Worm (Caenorhabditis elegans) whole organism, L3 larva: ENCODE results near the gene abhd-12.

Experiments used
- R02D3.7 ChIP-seq: fragments of 150-350 bp; optimal IDR thresholded peaks from 2 replicates; lab custom pipeline; 2014; ENCODE audit warnings: missing biosample characterization, missing genetic modification characterization
- aly-2 ChIP-seq: fragments of 150-350 bp; optimal IDR thresholded peaks from 2 replicates; lab custom pipeline; 2014; ENCODE audit warnings: missing biosample characterization, missing genetic modification characterization
- ama-1 ChIP-seq: fragments of 150-350 bp; optimal IDR thresholded peaks from 2 replicates; lab custom pipeline; 2018
- ceh-16 ChIP-seq: sonication (generic microtip); optimal IDR thresholded peaks from 2 replicates; lab custom pipeline; 2017; ENCODE audit warnings: missing biosample characterization, missing genetic modification characterization
- ceh-28 ChIP-seq: fragments of 150-350 bp; optimal IDR thresholded peaks from 2 replicates; lab custom pipeline; 2014; ENCODE audit warnings: missing biosample characterization, missing genetic modification reagents, missing genetic modification characterization
- ceh-9 ChIP-seq: sonication (generic microtip); optimal IDR thresholded peaks from 2 replicates; lab custom pipeline; 2018; ENCODE audit warnings: missing biosample characterization, missing genetic modification characterization
- daf-12 ChIP-seq: fragments of 150-350 bp; optimal IDR thresholded peaks from 2 replicates; lab custom pipeline; 2014; ENCODE audit warnings: missing biosample characterization, missing genetic modification reagents, missing genetic modification characterization
- egl-27 ChIP-seq: sonication (generic microtip); optimal IDR thresholded peaks from 4 replicates; lab custom pipeline; 2017; ENCODE audit warnings: missing biosample characterization, missing genetic modification reagents, missing genetic modification characterization
- egl-5 ChIP-seq: fragments of 150-350 bp; optimal IDR thresholded peaks from 2 replicates; lab custom pipeline; 2017; ENCODE audit warnings: missing biosample characterization, missing genetic modification reagents, missing genetic modification characterization, inconsistent platforms
- elt-1 ChIP-seq: fragments of 150-350 bp; optimal IDR thresholded peaks from 2 replicates; lab custom pipeline; 2014; ENCODE audit warnings: missing biosample characterization, missing genetic modification characterization
- elt-2 ChIP-seq: sonication (generic microtip); optimal IDR thresholded peaks from 2 replicates; lab custom pipeline; 2016; ENCODE audit warnings: missing genetic modification reagents, mild to moderate bottlenecking, missing genetic modification characterization, missing compliant biosample characterization
- elt-3 ChIP-seq, 3 experiments: fragments of 150-350 bp in 1 of 3; sonication (generic microtip) in 2 of 3; optimal IDR thresholded peaks; 2 replicates in 2 of 3; 4 replicates in 1 of 3; lab custom pipeline; 2014 to 2017; ENCODE audit warnings: missing biosample characterization in 3 of 3, missing genetic modification characterization in 3 of 3
- eor-1 ChIP-seq, 2 experiments: fragments of 150-350 bp; optimal IDR thresholded peaks; 2 replicates each; lab custom pipeline; 2014 to 2018; ENCODE audit warnings: missing biosample characterization in 2 of 2, missing genetic modification characterization in 2 of 2
- fkh-2 ChIP-seq: fragments of 150-350 bp; optimal IDR thresholded peaks from 2 replicates; lab custom pipeline; 2014; ENCODE audit warnings: missing biosample characterization, missing genetic modification reagents, missing genetic modification characterization
- fos-1 ChIP-seq: fragments of 150-350 bp; optimal IDR thresholded peaks from 2 replicates; lab custom pipeline; 2014; ENCODE audit warnings: missing biosample characterization, missing genetic modification characterization
- hmg-11 ChIP-seq: sonication (generic microtip); optimal IDR thresholded peaks from 2 replicates; lab custom pipeline; 2016; ENCODE audit warnings: missing genetic modification characterization, missing compliant biosample characterization
- jun-1 ChIP-seq: fragments of 150-350 bp; optimal IDR thresholded peaks from 2 replicates; lab custom pipeline; 2014; ENCODE audit warnings: missing biosample characterization, missing genetic modification reagents, missing genetic modification characterization
- lin-15B ChIP-seq: fragments of 150-350 bp; optimal IDR thresholded peaks from 2 replicates; lab custom pipeline; 2014; ENCODE audit warnings: missing biosample characterization, missing genetic modification characterization
- lin-39 ChIP-seq: fragments of 150-350 bp; optimal IDR thresholded peaks from 2 replicates; lab custom pipeline; 2018; ENCODE audit warnings: missing biosample characterization, missing genetic modification reagents, missing genetic modification characterization
- lsy-12 ChIP-seq: sonication (generic microtip); optimal IDR thresholded peaks from 2 replicates; lab custom pipeline; 2016; ENCODE audit warnings: mild to moderate bottlenecking, missing genetic modification characterization, missing compliant biosample characterization
- mdl-1 ChIP-seq: fragments of 150-350 bp; optimal IDR thresholded peaks from 2 replicates; lab custom pipeline; 2014; ENCODE audit warnings: missing biosample characterization, missing genetic modification characterization
- mml-1 ChIP-seq: fragments of 150-350 bp; sonication (generic microtip); optimal IDR thresholded peaks from 3 replicates; lab custom pipeline; 2014; ENCODE audit warnings: missing biosample characterization, missing genetic modification characterization
- nfya-1 ChIP-seq: sonication (generic microtip); optimal IDR thresholded peaks from 2 replicates; lab custom pipeline; 2017; ENCODE audit warnings: missing genetic modification characterization, mild to moderate bottlenecking, missing compliant biosample characterization, antibody characterized with exemption, moderate library complexity; ENCODE audit not compliant: insufficient read depth
- nhr-23 ChIP-seq: fragments of 150-350 bp; optimal IDR thresholded peaks from 2 replicates; lab custom pipeline; 2014; ENCODE audit warnings: missing biosample characterization, missing genetic modification reagents, missing genetic modification characterization
- nhr-25 ChIP-seq: sonication (generic microtip); optimal IDR thresholded peaks from 2 replicates; lab custom pipeline; 2017; ENCODE audit warnings: missing biosample characterization, missing genetic modification characterization
- nhr-28 ChIP-seq: fragments of 150-350 bp; optimal IDR thresholded peaks from 2 replicates; lab custom pipeline; 2014; ENCODE audit warnings: missing biosample characterization, missing genetic modification characterization
- nhr-76 ChIP-seq: fragments of 150-350 bp; sonication (generic microtip); optimal IDR thresholded peaks from 5 replicates; lab custom pipeline; 2014; ENCODE audit warnings: missing biosample characterization, missing genetic modification characterization
- pha-4 ChIP-seq: fragments of 150-350 bp; optimal IDR thresholded peaks from 2 replicates; lab custom pipeline; 2014; ENCODE audit warnings: missing biosample characterization, missing genetic modification reagents, missing genetic modification characterization
- pqm-1 ChIP-seq: fragments of 150-350 bp; optimal IDR thresholded peaks from 2 replicates; lab custom pipeline; 2017; ENCODE audit warnings: missing biosample characterization, missing genetic modification characterization, inconsistent platforms
- sea-2 ChIP-seq: fragments of 150-350 bp; sonication (generic microtip); optimal IDR thresholded peaks from 4 replicates; lab custom pipeline; 2014; ENCODE audit warnings: missing biosample characterization, missing genetic modification reagents, missing genetic modification characterization
- skn-1 ChIP-seq: fragments of 150-350 bp; optimal IDR thresholded peaks from 2 replicates; lab custom pipeline; 2014; ENCODE audit warnings: missing biosample characterization, missing genetic modification characterization
- snpc-4 ChIP-seq: fragments of 150-350 bp; optimal IDR thresholded peaks from 2 replicates; lab custom pipeline; 2014; ENCODE audit warnings: missing biosample characterization, missing genetic modification characterization
- tbx-2 ChIP-seq: sonication (generic microtip); optimal IDR thresholded peaks from 2 replicates; lab custom pipeline; 2016; ENCODE audit warnings: mild to moderate bottlenecking, missing genetic modification characterization, missing compliant biosample characterization
- unc-39 ChIP-seq: sonication (generic microtip); optimal IDR thresholded peaks from 4 replicates; lab custom pipeline; 2017; ENCODE audit warnings: missing biosample characterization, missing genetic modification characterization
- ztf-11 ChIP-seq: fragments of 150-350 bp; optimal IDR thresholded peaks from 2 replicates; lab custom pipeline; 2014; ENCODE audit warnings: missing biosample characterization, missing genetic modification characterization
- ztf-4 ChIP-seq: fragments of 150-350 bp; optimal IDR thresholded peaks from 2 replicates; lab custom pipeline; 2014; ENCODE audit warnings: missing biosample characterization, missing genetic modification characterization

The abhd-12 gene

DNA sequence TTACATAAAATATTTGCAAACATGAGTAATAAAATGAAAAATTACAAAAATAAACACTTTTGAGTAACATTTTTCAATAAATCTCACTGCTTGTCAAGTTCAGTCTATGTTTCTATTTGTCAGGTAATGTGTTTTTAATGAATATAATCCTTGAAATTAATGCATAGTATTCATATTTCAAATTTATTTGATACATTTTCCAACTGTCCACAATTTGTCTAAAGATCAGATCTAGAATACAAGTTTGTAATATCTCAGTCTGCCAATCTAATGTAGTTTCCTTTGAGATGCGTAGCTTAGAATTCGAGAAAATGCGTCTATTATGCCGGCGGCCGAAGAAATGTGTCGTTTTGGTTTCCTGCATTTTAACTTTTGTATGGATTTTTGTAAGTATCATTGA is 40.1 kb upstream of the abhd-12 start, which contains the start of gene Y97E10B.1:
TSS of gene Y97E10B.1 (plus strand) at position 301 of the 400 bp plus-strand sequence.
- TF ChIP-seq jun-1 (tag; lab: Kevin White, UChicago) (no peak), pha-4 (tag; lab: Kevin White, UChicago) (no peak), ztf-11 (tag; lab: Kevin White, UChicago) (no peak), ceh-9 (tag; lab: Kevin White, UChicago) (no peak), elt-3 (tag; optimal IDR thresholded peaks at IDR 0.05; lab: Kevin White, UChicago) (no peak)

- TF ChIP-seq sea-2 (GFP tag; lab: Kevin White, UChicago): no peak
- no peak for TF ChIP-seq R02D3.7
- no peak for TF ChIP-seq daf-12 (tag; lab: Kevin White, UChicago)
- no peak for TF ChIP-seq lin-39 (tag; lab: Kevin White, UChicago)
- TF ChIP-seq snpc-4 (tag; lab: Kevin White, UChicago): no peak
- TF ChIP-seq egl-5 (tag; lab: Kevin White, UChicago): no peak
- TF ChIP-seq skn-1: no peak
- no peak for TF ChIP-seq ztf-4
- TF ChIP-seq lsy-12: no peak
- TF ChIP-seq fkh-2: no peak
- no peak for TF ChIP-seq nhr-28 (tag; lab: Kevin White, UChicago)
- TF ChIP-seq elt-2 (tag; lab: Kevin White, UChicago): no peak
- no peak for TF ChIP-seq ztf-11 (tag; lab: Kevin White, UChicago)
Observed at ce11 chrV:7946229-7946628, 37.5 kb upstream of the abhd-12 start.

DNA sequence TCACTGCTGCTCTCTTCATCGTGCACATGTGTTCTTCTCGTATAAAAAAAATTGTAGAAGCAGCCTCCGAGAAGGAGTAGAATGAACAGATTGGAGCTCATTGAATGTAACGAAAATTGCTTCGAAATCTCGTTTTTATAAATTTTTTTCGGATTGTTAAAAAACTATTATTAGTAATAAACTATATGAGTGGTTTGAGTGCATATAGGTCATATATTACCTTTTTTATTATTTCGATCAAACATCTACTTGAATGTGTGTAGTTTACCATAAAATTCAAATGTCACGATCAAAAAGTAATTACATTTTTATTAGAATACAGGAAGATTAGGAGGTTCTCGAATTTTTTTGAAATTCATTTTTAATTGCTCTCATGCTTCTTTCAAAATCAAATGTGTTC is 30.8 kb upstream of the abhd-12 start, which contains the start of gene clec-216:
TSS of gene clec-216 (minus strand) at position 101 of the 400 bp plus-strand sequence.
- TF ChIP-seq jun-1 (tag; lab: Kevin White, UChicago) (no peak), elt-2 (tag; lab: Kevin White, UChicago) (no peak), ceh-28 (tag; lab: Kevin White, UChicago) (no peak), egl-5 (tag; lab: Kevin White, UChicago) (no peak), nhr-28 (tag; lab: Kevin White, UChicago) (no peak), ztf-11 (tag; lab: Kevin White, UChicago) (no peak), eor-1 (tag; optimal IDR thresholded peaks at IDR 0.05; lab: Kevin White, UChicago) (no peak), lin-15B (tag; lab: Kevin White, UChicago) (no peak), lin-39 (tag; lab: Kevin White, UChicago) (no peak), mml-1 (tag; lab: Kevin White, UChicago) (no peak), unc-39 (no peak), nfya-1 (tag; lab: Kevin White, UChicago) (no peak), egl-27 (tag; lab: Kevin White, UChicago) (no peak), elt-1 (tag; lab: Kevin White, UChicago) (no peak), tbx-2 (no peak), ztf-4 (no peak), nhr-76 (no peak), ceh-16 (tag; lab: Kevin White, UChicago) (no peak), ama-1 (no peak), mdl-1 (tag; lab: Kevin White, UChicago) (no peak)

DNA sequence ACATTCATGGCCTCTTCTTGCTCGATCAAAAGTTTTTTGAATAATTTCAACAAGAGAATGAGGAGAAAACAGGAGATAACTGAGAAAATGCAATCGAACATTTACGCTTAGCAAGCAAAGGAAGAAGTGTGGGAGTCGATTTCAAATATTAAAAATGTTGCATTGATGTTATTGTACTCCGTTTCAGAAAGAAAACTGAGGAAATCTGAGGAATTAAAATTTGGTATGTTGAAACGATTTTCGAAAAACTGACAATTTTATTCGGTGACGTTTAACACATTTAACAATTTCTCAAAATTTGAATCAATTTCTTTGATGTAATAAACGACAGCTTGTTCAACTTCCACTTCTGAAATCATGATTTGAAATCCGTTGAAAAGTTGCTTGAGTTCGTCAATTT is 29.1 kb upstream of the abhd-12 start, which contains the start of gene F26D11.13:
TSS of gene F26D11.13 (minus strand) at position 101 of the 400 bp plus-strand sequence.
- no peak for TF ChIP-seq lsy-12
- TF ChIP-seq unc-39: no peak
- no peak for TF ChIP-seq R02D3.7
- no peak for TF ChIP-seq ztf-11 (tag; lab: Kevin White, UChicago)
- TF ChIP-seq elt-2 (tag; lab: Kevin White, UChicago): no peak
- TF ChIP-seq ztf-4: no peak
- TF ChIP-seq lin-15B (tag; lab: Kevin White, UChicago): no peak
- no peak for TF ChIP-seq aly-2 (tag; lab: Kevin White, UChicago)
- TF ChIP-seq pha-4 (tag; lab: Kevin White, UChicago): no peak
- no peak for TF ChIP-seq nhr-25 (tag; lab: Kevin White, UChicago)
- no peak for TF ChIP-seq elt-1 (tag; lab: Kevin White, UChicago)
- TF ChIP-seq pqm-1 (tag; lab: Kevin White, UChicago): no peak
- no peak for TF ChIP-seq eor-1 (tag; optimal IDR thresholded peaks at IDR 0.05; lab: Kevin White, UChicago)
- no peak for TF ChIP-seq mml-1 (tag; lab: Kevin White, UChicago)
- TF ChIP-seq lin-39 (tag; lab: Kevin White, UChicago): no peak

- TF ChIP-seq fos-1 (no peak), ceh-16 (tag; lab: Kevin White, UChicago) (no peak), lin-15B (tag; lab: Kevin White, UChicago) (peak; percentile 9), hmg-11 (tag; lab: Kevin White, UChicago) (no peak), ceh-9 (tag; lab: Kevin White, UChicago) (no peak), unc-39 (no peak), nhr-23 (tag; lab: Kevin White, UChicago) (no peak), pha-4 (tag; lab: Kevin White, UChicago) (peak; percentile 76), snpc-4 (tag; lab: Kevin White, UChicago) (peak; percentile 4), pqm-1 (tag; lab: Kevin White, UChicago) (peak; percentile 6)
- TF ChIP-seq, all 47 proteins: peak for 4
Observed at ce11 chrV:7955168-7955567, 28.5 kb upstream of the abhd-12 start, which contains the start of gene F26D11.12. Gene F26D11.12 (minus strand): TSS chrV:7955312.
